Worm (Caenorhabditis elegans) whole organism, mixed stage, embryonic: ENCODE measurements around the gene tbb-2.

Source experiments
- elt-3 ChIP-seq: fragments of 150-350 bp; optimal IDR thresholded peaks from 2 replicates; lab custom pipeline; 2014; ENCODE audit warnings: missing biosample characterization, missing genetic modification characterization
- nhr-237 ChIP-seq: fragments of 150-350 bp; optimal IDR thresholded peaks from 2 replicates; lab custom pipeline; 2014; ENCODE audit warnings: missing biosample characterization, missing genetic modification characterization
- nhr-28 ChIP-seq: fragments of 150-350 bp; optimal IDR thresholded peaks from 2 replicates; lab custom pipeline; 2014; ENCODE audit warnings: missing biosample characterization, missing genetic modification characterization
- snpc-4 ChIP-seq: fragments of 150-350 bp; optimal IDR thresholded peaks from 2 replicates; lab custom pipeline; 2014; ENCODE audit warnings: missing biosample characterization, missing genetic modification characterization
- unc-62 ChIP-seq: fragments of 150-350 bp; optimal IDR thresholded peaks from 2 replicates; lab custom pipeline; 2014; ENCODE audit warnings: missing biosample characterization, missing genetic modification reagents, missing genetic modification characterization

DNA sequence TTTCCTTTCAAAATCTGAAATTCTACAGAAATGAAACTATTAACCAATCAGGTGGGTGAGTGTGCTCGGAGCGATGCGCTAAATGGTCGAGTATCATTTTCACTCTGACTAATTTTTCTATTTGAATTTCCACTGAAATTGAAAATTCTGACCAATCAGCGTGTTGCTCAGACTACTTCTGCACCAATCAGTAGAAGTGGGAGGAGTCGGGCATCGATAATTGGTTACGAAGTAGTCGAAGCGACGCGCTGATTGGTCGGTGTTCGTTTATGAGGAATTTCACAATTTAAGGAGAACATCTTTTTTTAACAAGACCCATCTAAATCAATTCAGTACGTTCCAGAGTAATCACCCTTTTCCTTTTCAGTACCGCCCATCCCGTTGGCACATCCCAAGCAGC is 8.2 kb downstream of the tbb-2 start:
- TF ChIP-seq nhr-237, result no peak
- TF ChIP-seq elt-3, result no peak
- no peak for TF ChIP-seq unc-62 (GFP tag; lab: Kevin White, UChicago)
- no peak for TF ChIP-seq snpc-4 (tag; lab: Kevin White, UChicago)
- TF ChIP-seq nhr-28 (tag; lab: Kevin White, UChicago), result no peak
